Worm (Caenorhabditis elegans): ENCODE results near the gene abu-11.

DNA sequence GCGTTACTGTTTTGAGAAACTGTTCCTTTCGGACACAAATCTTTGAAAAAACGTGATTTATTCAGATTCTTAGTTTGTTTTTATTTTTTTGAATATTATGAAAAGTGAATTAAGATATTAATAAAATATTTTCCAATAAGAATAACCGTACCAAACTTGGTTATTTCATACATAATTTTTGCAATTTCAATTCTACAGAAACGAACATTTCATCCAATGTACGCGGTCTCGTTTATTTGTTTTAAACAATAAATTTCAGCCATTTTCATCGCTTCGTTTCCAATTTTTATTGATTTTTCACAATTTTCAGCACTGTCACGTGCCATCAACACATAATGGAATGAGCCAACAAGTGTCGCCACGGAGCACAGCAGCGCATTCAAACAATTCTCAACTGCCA, 47.4 kb downstream of the abu-11 start, which contains the start of gene T25D3.4:
- TF ChIP-seq hmg-1.2 (GFP tag; IDR thresholded peaks at IDR 0.05), result no peak
- no peak for TF ChIP-seq dpl-1 (GFP tag; optimal IDR thresholded peaks at IDR 0.05)
- TF ChIP-seq unc-62 (GFP tag; optimal IDR thresholded peaks at IDR 0.05), result no peak
- no peak for TF ChIP-seq lin-35 (GFP tag; optimal IDR thresholded peaks at IDR 0.05)
- TF ChIP-seq ztf-26 (tag; optimal IDR thresholded peaks at IDR 0.05), result no peak
- TF ChIP-seq madf-3 (GFP tag; IDR thresholded peaks at IDR 0.05), result no peak
- no peak for TF ChIP-seq unc-130 (GFP tag; optimal IDR thresholded peaks at IDR 0.05)
- no peak for TF ChIP-seq lag-1 (GFP tag; IDR thresholded peaks at IDR 0.05)
